Fruit fly (Drosophila melanogaster): ENCODE data around the gene ssp3.

The ssp3 gene

DNA sequence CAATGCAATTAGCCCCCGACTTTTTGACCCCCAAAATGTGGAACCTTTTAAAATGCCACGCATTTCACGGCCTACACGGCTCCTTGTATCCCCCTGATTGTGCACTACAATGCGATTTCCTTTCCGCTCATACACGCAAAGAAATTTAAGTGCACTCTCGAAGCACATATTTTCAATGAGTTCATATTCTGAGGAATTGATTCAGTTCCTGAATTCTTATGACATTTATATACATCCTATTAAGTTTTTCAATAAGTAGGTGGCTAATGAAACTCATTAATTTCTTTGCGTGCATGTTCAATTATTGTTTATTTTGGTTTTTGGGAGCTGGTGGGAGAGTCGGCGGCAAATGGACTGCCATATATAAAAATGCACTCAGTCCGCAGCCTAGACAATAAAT, 44.5 kb downstream of the ssp3 start (continued):
- TF ChIP-seq Eip93F (GFP tag; optimal IDR thresholded peaks at IDR 0.05) = no peak
- peak; percentile 21; the same call in 1 of the 2 replicates for TF ChIP-seq Gug (GFP tag; IDR thresholded peaks at IDR 0.05)
- TF ChIP-seq Hr39 (GFP tag; optimal IDR thresholded peaks at IDR 0.05) = peak; percentile 35
- TF ChIP-seq CG8119 (GFP tag; IDR thresholded peaks at IDR 0.05) = peak; percentile 51; the same call in 2 of the 3 replicates
- peak; percentile 5 for TF ChIP-seq Eip75B (GFP tag; optimal IDR thresholded peaks at IDR 0.05)
- TF ChIP-seq spab (GFP tag; optimal IDR thresholded peaks at IDR 0.05) = no peak
- TF ChIP-seq Ets21C (GFP tag; optimal IDR thresholded peaks at IDR 0.05) = no peak
- peak; percentile 50 for TF ChIP-seq CG3919 (GFP tag; optimal IDR thresholded peaks at IDR 0.05)
- TF ChIP-seq Sox15 (GFP tag; optimal IDR thresholded peaks at IDR 0.05) = no peak
- peak; percentile 47; the same call in 1 of the 2 replicates for TF ChIP-seq CG15336 (GFP tag; IDR thresholded peaks at IDR 0.05)

DNA sequence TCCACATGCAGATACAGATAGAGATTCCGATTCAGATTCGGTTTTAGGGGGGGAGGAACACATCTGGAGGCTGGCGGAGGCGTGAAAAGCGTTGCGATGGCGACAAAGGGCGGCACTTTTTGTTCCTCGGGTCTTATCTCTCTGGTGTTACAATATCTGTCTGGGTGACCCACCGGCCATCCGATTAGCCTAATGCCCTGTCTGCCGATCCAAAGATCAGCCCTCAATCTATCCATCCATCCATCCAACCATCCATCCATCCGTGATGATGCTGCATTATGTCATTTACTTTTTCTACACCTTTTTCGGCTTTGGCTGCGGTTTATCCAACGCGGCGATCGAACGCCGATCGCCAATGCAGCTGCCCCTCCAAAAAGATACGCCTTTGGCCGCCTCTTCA, 45.8 kb downstream of the ssp3 start:
- no peak for TF ChIP-seq ss (GFP tag; optimal IDR thresholded peaks at IDR 0.05)
- TF ChIP-seq svp (GFP tag) = peak; percentile 87

DNA sequence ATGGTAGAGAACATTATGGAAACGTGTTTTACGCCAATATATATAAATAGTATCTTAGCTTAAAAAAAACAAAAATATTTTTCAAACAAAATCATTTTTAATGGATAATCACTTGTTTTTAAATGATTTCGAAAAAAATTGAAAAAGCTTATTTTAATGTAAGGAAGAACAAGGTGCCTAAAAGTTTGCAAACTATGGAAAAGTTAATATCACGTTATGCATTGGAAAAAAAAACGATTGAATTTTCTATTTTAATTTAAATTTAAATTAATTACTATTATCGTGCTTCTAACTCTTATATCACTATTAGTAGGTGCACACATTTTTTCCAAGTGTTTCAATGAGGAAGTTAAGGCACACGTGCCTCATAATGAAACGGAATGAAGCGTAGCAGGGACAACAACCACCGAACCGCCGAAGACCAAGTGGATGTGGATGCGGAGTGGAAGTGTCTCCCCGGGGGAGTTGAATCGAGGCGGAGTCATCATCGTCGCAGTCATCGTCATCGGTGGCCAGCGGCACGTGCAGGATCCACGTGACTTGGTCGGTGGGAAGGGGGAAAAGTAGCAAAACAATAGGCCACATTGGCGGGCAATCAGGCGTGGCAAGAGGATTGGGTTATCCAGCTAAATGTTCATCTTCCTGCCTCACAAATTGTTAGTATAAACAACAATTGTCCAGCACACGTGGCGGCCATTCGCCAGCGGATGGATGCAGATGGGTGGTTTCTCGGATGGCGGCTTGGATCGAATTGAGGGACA, 46.8 kb downstream of the ssp3 start:
- TF ChIP-seq esn (GFP tag; optimal IDR thresholded peaks at IDR 0.05) = peak; percentile 15
- TF ChIP-seq Ets96B (tag; optimal IDR thresholded peaks at IDR 0.05) = no peak
- TF ChIP-seq CG3919 (GFP tag; optimal IDR thresholded peaks at IDR 0.05) = no peak
- peak; percentile 13 for TF ChIP-seq Smox (GFP tag; optimal IDR thresholded peaks at IDR 0.05)
- TF ChIP-seq Sox14 (GFP tag; optimal IDR thresholded peaks at IDR 0.05) = no peak
- TF ChIP-seq CG32006 (GFP tag; optimal IDR thresholded peaks at IDR 0.05) = no peak
- TF ChIP-seq fd59A (GFP tag; optimal IDR thresholded peaks at IDR 0.05) = no peak
- no peak for TF ChIP-seq CG10631 (GFP tag; optimal IDR thresholded peaks at IDR 0.05)
- peak; percentile 43 for TF ChIP-seq Eip78C (GFP tag)

DNA sequence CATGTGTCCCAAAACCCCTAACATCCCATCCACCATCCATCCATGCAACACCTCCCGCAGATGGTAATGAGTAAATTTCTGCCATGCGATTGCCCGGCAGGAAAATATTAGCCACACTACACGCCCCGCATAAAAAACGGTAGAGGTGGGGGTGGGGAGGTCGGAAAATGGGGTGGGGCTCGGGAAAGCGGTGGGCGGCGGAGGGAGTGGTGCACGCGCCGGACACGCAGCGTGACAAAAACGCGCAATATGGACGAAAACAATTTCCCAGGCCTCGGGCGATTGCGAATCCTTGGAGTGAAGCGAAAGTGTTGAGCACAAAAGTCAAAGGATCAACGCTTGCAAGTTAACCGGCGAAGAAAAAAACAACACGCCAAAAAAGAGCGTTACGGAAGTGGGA, 47.4 kb downstream of the ssp3 start:
- TF ChIP-seq Met (GFP tag; optimal IDR thresholded peaks at IDR 0.05) = no peak
- no peak for TF ChIP-seq fd85E (GFP tag; optimal IDR thresholded peaks at IDR 0.05)
- TF ChIP-seq CG8319 (GFP tag; optimal IDR thresholded peaks at IDR 0.05) = no peak
- TF ChIP-seq CG3032 (tag; optimal IDR thresholded peaks at IDR 0.05) = no peak
- TF ChIP-seq Ets96B (tag; optimal IDR thresholded peaks at IDR 0.05) = no peak
- no peak for TF ChIP-seq Blimp-1 (GFP tag; optimal IDR thresholded peaks at IDR 0.05)
- TF ChIP-seq esn (GFP tag; optimal IDR thresholded peaks at IDR 0.05) = no peak
- no peak for TF ChIP-seq salr (GFP tag; optimal IDR thresholded peaks at IDR 0.05)
- TF ChIP-seq CG10669 (GFP tag; optimal IDR thresholded peaks at IDR 0.05) = no peak
- no peak for TF ChIP-seq CG3919 (GFP tag; optimal IDR thresholded peaks at IDR 0.05)
- no peak for TF ChIP-seq OdsH (GFP tag; optimal IDR thresholded peaks at IDR 0.05)
- TF ChIP-seq CG6276 (GFP tag; optimal IDR thresholded peaks at IDR 0.05) = no peak
- TF ChIP-seq Ets21C (GFP tag; optimal IDR thresholded peaks at IDR 0.05) = no peak
- no peak for TF ChIP-seq Sox14 (GFP tag; optimal IDR thresholded peaks at IDR 0.05)

DNA sequence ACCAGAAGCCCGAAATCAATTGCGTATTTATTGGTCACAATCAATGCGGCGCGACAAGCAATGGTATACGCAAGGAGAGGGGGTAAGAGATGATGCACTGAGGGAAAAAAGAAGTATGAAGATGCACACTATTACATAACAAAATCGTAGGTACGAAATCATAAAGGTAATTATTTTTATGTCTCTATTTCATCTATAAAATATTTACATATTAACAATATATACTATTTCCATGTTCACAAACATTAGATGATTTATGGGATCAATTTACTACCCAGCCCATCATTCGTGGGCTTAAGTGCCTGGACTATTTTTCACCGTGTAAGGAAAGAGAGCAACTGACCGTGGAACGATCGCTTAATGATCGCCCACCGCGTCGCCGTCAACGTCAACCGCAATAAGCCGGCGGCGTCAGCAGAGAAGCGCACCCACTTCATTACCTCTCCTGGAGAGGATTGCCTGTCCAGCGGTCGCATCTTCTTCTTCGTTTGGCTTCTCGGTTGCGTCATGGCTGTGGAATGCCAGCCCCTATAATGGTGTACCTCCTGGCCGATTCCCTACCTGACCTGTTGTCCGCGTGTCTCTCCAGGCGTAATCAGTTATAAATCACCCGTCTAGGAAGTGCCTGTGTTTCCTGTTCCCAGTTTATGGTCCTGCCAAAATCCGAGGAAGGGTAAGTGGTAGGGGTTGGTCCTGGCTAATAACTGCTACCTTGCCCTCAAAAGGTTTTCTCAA, 48.6 kb downstream of the ssp3 start:
- TF ChIP-seq CG34406 (GFP tag; optimal IDR thresholded peaks at IDR 0.05) = peak; percentile 23
- TF ChIP-seq spab (GFP tag; optimal IDR thresholded peaks at IDR 0.05) = no peak
- no peak for TF ChIP-seq Hr4 (GFP tag; optimal IDR thresholded peaks at IDR 0.05)
- TF ChIP-seq cyc (GFP tag; optimal IDR thresholded peaks at IDR 0.05) = peak; percentile 16
- no peak for TF ChIP-seq CG1621 (tag; optimal IDR thresholded peaks at IDR 0.05)
- TF ChIP-seq OdsH (GFP tag; optimal IDR thresholded peaks at IDR 0.05) = peak; percentile 5
- no peak for TF ChIP-seq CG7368 (GFP tag; optimal IDR thresholded peaks at IDR 0.05)
- TF ChIP-seq Blimp-1 (GFP tag; optimal IDR thresholded peaks at IDR 0.05) = no peak
- no peak for TF ChIP-seq fd85E (GFP tag; optimal IDR thresholded peaks at IDR 0.05)
- peak; percentile 29 for TF ChIP-seq esn (GFP tag; optimal IDR thresholded peaks at IDR 0.05)
- peak; percentile 9 for TF ChIP-seq Smox (GFP tag; optimal IDR thresholded peaks at IDR 0.05)
- no peak for TF ChIP-seq Ets21C (GFP tag; optimal IDR thresholded peaks at IDR 0.05)
- TF ChIP-seq net (GFP tag; optimal IDR thresholded peaks at IDR 0.05) = no peak
- TF ChIP-seq Eip75B (GFP tag; optimal IDR thresholded peaks at IDR 0.05) = no peak
- no peak for TF ChIP-seq Sox14 (GFP tag; optimal IDR thresholded peaks at IDR 0.05)
- TF ChIP-seq dsx (GFP tag; optimal IDR thresholded peaks at IDR 0.05; ENCODE audit: poor library complexity, severe bottlenecking) = no peak
- no peak for TF ChIP-seq CG6276 (GFP tag; optimal IDR thresholded peaks at IDR 0.05)
- TF ChIP-seq Gug (GFP tag; IDR thresholded peaks at IDR 0.05) = no peak
- no peak for TF ChIP-seq dac (GFP tag; optimal IDR thresholded peaks at IDR 0.05)
- TF ChIP-seq Sox102F (GFP tag; optimal IDR thresholded peaks at IDR 0.05) = no peak
- TF ChIP-seq svp (GFP tag) = peak; percentile 69
- no peak for TF ChIP-seq pdm3 (GFP tag; optimal IDR thresholded peaks at IDR 0.05)
- TF ChIP-seq vri (GFP tag; optimal IDR thresholded peaks at IDR 0.05) = no peak
